Worm (Caenorhabditis elegans) whole organism, mixed stage, embryonic: ENCODE data around the gene srt-32.

Source experiments
- M03D4.4 ChIP-seq: sonication (generic microtip); optimal IDR thresholded peaks from 2 replicates; lab custom pipeline; 2017; ENCODE audit warnings: mild to moderate bottlenecking, missing genetic modification characterization, missing compliant biosample characterization
- bed-3 ChIP-seq: fragments of 200-800 bp; sonication (Bioruptor generic); optimal IDR thresholded peaks from 3 replicates; lab custom pipeline; 2018; ENCODE audit warnings: mild to moderate bottlenecking, missing genetic modification characterization, moderate library complexity, missing compliant biosample characterization
- blmp-1 ChIP-seq: fragments of 150-350 bp; optimal IDR thresholded peaks from 2 replicates; lab custom pipeline; 2014; ENCODE audit warnings: missing biosample characterization, missing genetic modification characterization
- ceh-39 ChIP-seq: fragments of 150-350 bp; optimal IDR thresholded peaks from 2 replicates; lab custom pipeline; 2014; ENCODE audit warnings: missing biosample characterization, missing genetic modification characterization
- ceh-43 ChIP-seq: fragments of 200-800 bp; sonication (Bioruptor generic); optimal IDR thresholded peaks from 2 replicates; lab custom pipeline; 2018; ENCODE audit warnings: mild to moderate bottlenecking, missing genetic modification characterization, moderate library complexity, missing compliant biosample characterization
- ceh-83 ChIP-seq: fragments of 200-800 bp; sonication (Bioruptor generic); optimal IDR thresholded peaks from 2 replicates; lab custom pipeline; 2018; ENCODE audit warnings: mild to moderate bottlenecking, missing genetic modification characterization, missing compliant biosample characterization
- ces-1 ChIP-seq: fragments of 150-350 bp; optimal IDR thresholded peaks from 2 replicates; lab custom pipeline; 2014; ENCODE audit warnings: missing biosample characterization, missing genetic modification reagents, missing genetic modification characterization
- cnd-1 ChIP-seq: fragments of 200-800 bp; sonication (Bioruptor generic); optimal IDR thresholded peaks from 2 replicates; lab custom pipeline; 2018; ENCODE audit warnings: mild to moderate bottlenecking, missing genetic modification characterization, missing compliant biosample characterization
- drap-1 ChIP-seq: fragments of 200-800 bp; sonication (Bioruptor generic); optimal IDR thresholded peaks from 3 replicates; lab custom pipeline; 2018; ENCODE audit warnings: mild to moderate bottlenecking, missing genetic modification characterization, missing compliant biosample characterization
- elt-1 ChIP-seq: sonication (generic microtip); optimal IDR thresholded peaks from 2 replicates; lab custom pipeline; 2017; ENCODE audit warnings: missing genetic modification characterization, mild to moderate bottlenecking, missing compliant biosample characterization, antibody characterized with exemption, moderate library complexity, borderline replicate concordance; ENCODE audit not compliant: insufficient read depth
- elt-3 ChIP-seq: fragments of 150-350 bp; optimal IDR thresholded peaks from 2 replicates; lab custom pipeline; 2014; ENCODE audit warnings: missing biosample characterization, missing genetic modification characterization
- ham-2 ChIP-seq: fragments of 200-800 bp; sonication (Bioruptor generic); optimal IDR thresholded peaks from 2 replicates; lab custom pipeline; 2018; ENCODE audit warnings: mild to moderate bottlenecking, missing genetic modification characterization, missing compliant biosample characterization
- lin-13 ChIP-seq: fragments of 150-350 bp; optimal IDR thresholded peaks from 2 replicates; lab custom pipeline; 2014; ENCODE audit warnings: missing biosample characterization, missing genetic modification characterization
- lin-32 ChIP-seq: fragments of 200-800 bp; sonication (Bioruptor generic); optimal IDR thresholded peaks from 2 replicates; lab custom pipeline; 2018; ENCODE audit warnings: mild to moderate bottlenecking, missing genetic modification characterization, missing compliant biosample characterization
- lsy-2 ChIP-seq: fragments of 150-350 bp; optimal IDR thresholded peaks from 2 replicates; lab custom pipeline; 2014; ENCODE audit warnings: missing biosample characterization, missing genetic modification characterization
- mab-5 ChIP-seq: fragments of 150-350 bp; optimal IDR thresholded peaks from 2 replicates; lab custom pipeline; 2014; ENCODE audit warnings: missing biosample characterization, missing genetic modification characterization
- mep-1 ChIP-seq: fragments of 150-350 bp; optimal IDR thresholded peaks from 2 replicates; lab custom pipeline; 2017; ENCODE audit warnings: missing biosample characterization, missing genetic modification reagents, missing genetic modification characterization, inconsistent platforms
- mls-2 ChIP-seq: sonication (generic microtip); optimal IDR thresholded peaks from 2 replicates; lab custom pipeline; 2016; ENCODE audit warnings: mild to moderate bottlenecking, missing genetic modification characterization, moderate library complexity, missing compliant biosample characterization
- nhr-12 ChIP-seq: fragments of 150-350 bp; optimal IDR thresholded peaks from 2 replicates; lab custom pipeline; 2014; ENCODE audit warnings: missing biosample characterization, missing genetic modification characterization
- nhr-2 ChIP-seq: fragments of 150-350 bp; optimal IDR thresholded peaks from 2 replicates; lab custom pipeline; 2014; ENCODE audit warnings: missing biosample characterization, missing genetic modification characterization
- nhr-237 ChIP-seq: fragments of 150-350 bp; optimal IDR thresholded peaks from 2 replicates; lab custom pipeline; 2014; ENCODE audit warnings: missing biosample characterization, missing genetic modification characterization
- pha-4 ChIP-seq: fragments of 150-350 bp; optimal IDR thresholded peaks from 2 replicates; lab custom pipeline; 2018; ENCODE audit warnings: missing biosample characterization, missing genetic modification reagents, missing genetic modification characterization
- sem-2 ChIP-seq: fragments of 200-800 bp; sonication (Bioruptor generic); optimal IDR thresholded peaks from 2 replicates; lab custom pipeline; 2018; ENCODE audit warnings: mild to moderate bottlenecking, missing genetic modification characterization, missing compliant biosample characterization
- snpc-4 ChIP-seq: fragments of 150-350 bp; optimal IDR thresholded peaks from 2 replicates; lab custom pipeline; 2014; ENCODE audit warnings: missing biosample characterization, missing genetic modification characterization
- sptf-1 ChIP-seq: sonication (generic microtip); optimal IDR thresholded peaks from 2 replicates; lab custom pipeline; 2017; ENCODE audit warnings: mild to moderate bottlenecking, missing genetic modification characterization, moderate library complexity, missing compliant biosample characterization
- tbx-8 ChIP-seq: fragments of 200-800 bp; sonication (Bioruptor generic); optimal IDR thresholded peaks from 2 replicates; lab custom pipeline; 2018; ENCODE audit warnings: mild to moderate bottlenecking, missing genetic modification characterization, moderate library complexity, missing compliant biosample characterization
- unc-62 ChIP-seq: fragments of 150-350 bp; optimal IDR thresholded peaks from 2 replicates; lab custom pipeline; 2014; ENCODE audit warnings: missing biosample characterization, missing genetic modification reagents, missing genetic modification characterization
- zip-8 ChIP-seq: fragments of 150-350 bp; optimal IDR thresholded peaks from 2 replicates; lab custom pipeline; 2014; ENCODE audit warnings: missing biosample characterization, missing genetic modification characterization
- ztf-11 ChIP-seq: fragments of 150-350 bp; optimal IDR thresholded peaks from 2 replicates; lab custom pipeline; 2014; ENCODE audit warnings: missing biosample characterization, missing genetic modification characterization

The srt-32 gene

ce11 chrV:14530813-14531212, 28.6 kb upstream of the srt-32 start, which contains the start of gene kcnl-4:
Gene kcnl-4, plus strand, starts transcription at chrV:14531113.
- TF ChIP-seq ces-1 (GFP tag; lab: Kevin White, UChicago) (no peak), zip-8 (tag; lab: Kevin White, UChicago) (no peak), ztf-11 (tag; lab: Kevin White, UChicago) (no peak), mls-2 (tag; lab: Kevin White, UChicago) (no peak), nhr-2 (tag; lab: Kevin White, UChicago) (no peak), unc-62 (GFP tag; lab: Kevin White, UChicago) (no peak), lin-13 (tag; lab: Kevin White, UChicago) (no peak), snpc-4 (tag; lab: Kevin White, UChicago) (no peak), cnd-1 (no peak), ceh-43 (GFP tag; lab: Kevin White, UChicago) (no peak), ceh-83 (GFP tag; lab: Kevin White, UChicago) (no peak), drap-1 (GFP tag; lab: Kevin White, UChicago) (no peak), mep-1 (tag; lab: Kevin White, UChicago) (no peak), blmp-1 (no peak), nhr-237 (tag; lab: Kevin White, UChicago) (no peak), elt-3 (no peak)
- TF ChIP-seq, all 35 proteins: peak for 0

ce11 chrV:14532374-14532773, 27.0 kb upstream of the srt-32 start:
- TF ChIP-seq sem-2 (no peak), drap-1 (GFP tag; lab: Kevin White, UChicago) (no peak), M03D4.4 (no peak), unc-62 (GFP tag; lab: Kevin White, UChicago) (no peak), ztf-11 (tag; lab: Kevin White, UChicago) (no peak), bed-3 (GFP tag; lab: Kevin White, UChicago) (no peak), ham-2 (GFP tag; lab: Kevin White, UChicago) (no peak), cnd-1 (no peak), lin-13 (tag; lab: Kevin White, UChicago) (no peak), mep-1 (tag; lab: Kevin White, UChicago) (no peak), pha-4 (tag; lab: Kevin White, UChicago) (no peak), ceh-83 (GFP tag; lab: Kevin White, UChicago) (no peak), ceh-39 (tag; lab: Kevin White, UChicago) (no peak), elt-3 (no peak), tbx-8 (GFP tag; lab: Kevin White, UChicago) (no peak)

ce11 chrV:14536274-14536673, 23.1 kb upstream of the srt-32 start, which contains the start of gene tag-191:
Gene tag-191, minus strand, starts transcription at chrV:14536374.
- no peak for TF ChIP-seq nhr-237 (tag; lab: Kevin White, UChicago)

ce11 chrV:14539355-14539754, 20.1 kb upstream of the srt-32 start:
- TF ChIP-seq ztf-11 (tag; lab: Kevin White, UChicago) (no peak), pha-4 (tag; lab: Kevin White, UChicago) (no peak), tbx-8 (GFP tag; lab: Kevin White, UChicago) (no peak)

- TF ChIP-seq drap-1 (GFP tag; lab: Kevin White, UChicago): no peak
- no peak for TF ChIP-seq M03D4.4
- no peak for TF ChIP-seq lsy-2
- TF ChIP-seq zip-8 (tag; lab: Kevin White, UChicago): no peak
- TF ChIP-seq elt-1 (tag; lab: Kevin White, UChicago): no peak
- TF ChIP-seq sptf-1 (tag; lab: Kevin White, UChicago): no peak
- TF ChIP-seq nhr-12: no peak
- TF ChIP-seq lin-13 (tag; lab: Kevin White, UChicago): no peak
- TF ChIP-seq ztf-11 (tag; lab: Kevin White, UChicago): no peak
These were observed 18.5 kb upstream of the srt-32 start for ce11 chrV:14540932-14541331.

- no peak for TF ChIP-seq ceh-39 (tag; lab: Kevin White, UChicago)
- TF ChIP-seq unc-62 (GFP tag; lab: Kevin White, UChicago): no peak
- no peak for TF ChIP-seq lsy-2
- no peak for TF ChIP-seq mab-5 (tag; lab: Kevin White, UChicago)
- no peak for TF ChIP-seq sem-2
- no peak for TF ChIP-seq lin-32 (GFP tag; lab: Kevin White, UChicago)
- TF ChIP-seq, all 35 proteins: peak for 0
These were observed 17.3 kb upstream of the srt-32 start for ce11 chrV:14542138-14542537.
